Worm (Caenorhabditis elegans): ENCODE results near the gene lin-39.

Gene lin-39

DNA sequence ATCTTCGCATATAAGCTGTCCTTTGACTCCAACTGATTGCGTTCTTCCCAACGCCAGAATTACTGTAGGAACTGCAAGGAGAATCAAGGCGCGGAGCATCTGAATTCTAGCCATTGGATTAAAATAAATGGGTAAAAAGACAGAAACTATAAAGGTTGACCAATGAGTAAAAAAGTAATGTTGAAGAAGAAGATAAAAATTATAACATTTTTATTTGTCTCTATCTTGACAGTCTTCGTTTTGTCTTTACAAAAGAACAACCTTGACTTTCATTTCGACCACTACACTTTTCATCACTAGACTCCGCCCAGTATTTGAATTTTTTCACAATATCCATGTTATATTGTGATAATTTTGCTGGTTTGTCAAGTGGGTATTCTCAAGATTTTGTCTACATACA lies 28.8 kb upstream of the lin-39 start, which contains the start of gene ttr-8:
ttr-8 (minus strand) TSS at position 101 of the 400 bp plus-strand sequence.
- TF ChIP-seq fos-1 (tag; optimal IDR thresholded peaks at IDR 0.05): no peak
- TF ChIP-seq set-16 (GFP tag; IDR thresholded peaks at IDR 0.05): no peak
- TF ChIP-seq cey-2 (tag; optimal IDR thresholded peaks at IDR 0.05; ENCODE audit: borderline replicate concordance, insufficient read depth): no peak
- no peak for TF ChIP-seq sdz-12 (GFP tag; optimal IDR thresholded peaks at IDR 0.05)
- no peak for TF ChIP-seq aha-1 (tag)
- no peak for TF ChIP-seq ztf-7 (tag; optimal IDR thresholded peaks at IDR 0.05)
- TF ChIP-seq ceh-44 (GFP tag; IDR thresholded peaks at IDR 0.05): no peak
- TF ChIP-seq saeg-2 (GFP tag; IDR thresholded peaks at IDR 0.05): no peak
- TF ChIP-seq attf-4 (tag; optimal IDR thresholded peaks at IDR 0.05): no peak
- no peak for TF ChIP-seq lin-15B (tag; optimal IDR thresholded peaks at IDR 0.05)

DNA sequence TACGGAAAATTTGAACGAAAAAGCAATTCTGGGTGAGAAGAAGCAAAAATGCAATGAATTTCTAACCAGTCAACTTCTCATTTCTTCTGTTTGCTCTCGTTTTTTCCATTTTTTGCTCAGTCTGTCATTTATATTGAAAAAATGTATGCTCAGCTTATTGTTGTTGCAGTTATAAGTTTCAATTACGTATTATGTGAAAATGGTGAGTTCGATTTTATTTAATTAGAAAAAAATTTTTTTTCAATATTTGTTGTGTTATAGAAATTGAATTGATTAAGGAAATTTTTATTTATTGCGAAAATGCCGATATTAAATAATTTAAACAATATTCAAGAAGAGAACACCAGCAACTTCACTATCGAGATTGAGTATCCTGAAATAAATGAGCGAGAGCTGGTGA lies 25.4 kb upstream of the lin-39 start, which contains the start of gene lgc-12:
lgc-12 (plus strand) TSS at position 301 of the 400 bp plus-strand sequence.
- TF ChIP-seq nhr-6 (tag; optimal IDR thresholded peaks at IDR 0.05): no peak
- no peak for TF ChIP-seq skn-1 (tag; optimal IDR thresholded peaks at IDR 0.05)

DNA sequence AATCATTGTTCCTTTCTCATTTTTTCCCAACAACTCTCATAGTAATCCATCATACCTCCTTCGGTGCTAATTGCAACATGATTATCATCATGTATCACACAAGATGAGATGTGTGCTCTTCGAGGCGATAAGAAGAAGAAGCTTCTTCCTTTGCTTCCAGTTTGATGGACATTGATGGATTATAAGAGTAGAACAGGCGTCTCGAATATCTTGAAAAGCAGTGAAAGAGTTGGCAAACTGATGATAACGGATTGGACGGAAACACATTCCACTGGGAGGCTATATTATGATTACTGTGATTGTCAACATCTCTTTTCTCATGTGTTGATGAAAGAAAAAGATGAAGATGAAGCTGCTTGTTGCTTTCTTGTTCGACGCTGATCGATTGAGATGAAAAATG lies 23.4 kb upstream of the lin-39 start:
- TF ChIP-seq pqm-1 (tag; optimal IDR thresholded peaks at IDR 0.05) (no peak), jun-1 (tag; optimal IDR thresholded peaks at IDR 0.05) (no peak), fos-1 (tag; optimal IDR thresholded peaks at IDR 0.05) (no peak), egl-43 (GFP tag; IDR thresholded peaks at IDR 0.05) (no peak), hlh-11 (tag; optimal IDR thresholded peaks at IDR 0.05) (peak; percentile 1), nhr-11 (tag; optimal IDR thresholded peaks at IDR 0.05) (no peak), unc-62 (GFP tag; optimal IDR thresholded peaks at IDR 0.05 in 1 of 2) (peak in 1 of 2 experiments; percentile 48), unc-62 (tag; optimal IDR thresholded peaks at IDR 0.05) (no peak), dpl-1 (GFP tag; optimal IDR thresholded peaks at IDR 0.05) (no peak), mep-1 (tag; optimal IDR thresholded peaks at IDR 0.05) (no peak), ztf-7 (tag; optimal IDR thresholded peaks at IDR 0.05) (no peak), fkh-10 (GFP tag; optimal IDR thresholded peaks at IDR 0.05) (no peak), daf-16 (GFP tag; optimal IDR thresholded peaks at IDR 0.05) (peak in 1 of 2 experiments; percentile 77), daf-16 (tag; optimal IDR thresholded peaks at IDR 0.05) (no peak), daf-19 (GFP tag; conservative IDR thresholded peaks at IDR 0.05) (no peak), saeg-2 (GFP tag; IDR thresholded peaks at IDR 0.05) (no peak), skn-1 (tag; optimal IDR thresholded peaks at IDR 0.05) (no peak)

DNA sequence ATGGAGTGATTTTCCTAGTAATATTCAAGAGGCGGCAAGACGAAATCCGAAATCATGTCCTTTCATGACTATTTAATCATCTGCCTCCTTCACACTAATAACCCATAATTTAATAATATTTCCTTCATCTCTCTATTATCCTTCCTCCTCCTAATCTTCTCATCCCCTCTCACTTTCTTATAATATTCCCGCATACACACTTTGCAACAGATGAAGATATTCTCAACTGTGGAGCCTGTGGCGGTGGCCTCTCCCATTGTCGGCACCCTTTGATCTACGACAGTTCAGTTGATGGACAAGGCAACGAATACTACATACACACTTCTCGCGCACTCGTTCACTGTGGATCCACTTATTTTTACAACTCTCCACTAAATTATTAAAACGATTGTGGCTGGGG lies 22.2 kb upstream of the lin-39 start:
- no peak for TF ChIP-seq madf-5 (GFP tag; IDR thresholded peaks at IDR 0.05)

DNA sequence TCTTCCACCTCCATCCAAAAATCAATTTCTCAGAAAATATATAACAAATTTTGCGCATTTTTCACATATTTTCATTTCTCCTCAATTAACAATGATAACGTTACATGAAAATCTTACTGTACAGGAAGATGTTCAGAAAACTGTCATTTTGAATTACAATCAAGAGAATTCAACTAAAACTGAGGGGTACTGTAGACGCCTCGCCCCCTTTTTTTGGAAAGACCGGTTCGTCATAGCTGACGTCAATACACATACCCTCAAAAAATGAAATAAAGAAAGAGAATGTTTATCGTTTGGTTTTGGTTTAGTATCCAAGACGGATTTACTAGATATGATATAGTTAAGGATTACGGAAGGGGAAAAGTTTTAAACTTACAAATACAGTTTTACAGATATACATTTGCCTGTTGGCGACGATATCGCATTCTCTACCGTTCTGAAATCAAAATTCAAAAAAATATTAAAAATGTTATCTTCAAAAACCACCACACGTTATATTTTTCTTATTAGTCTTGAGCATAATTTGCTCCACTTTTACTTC lies 21.6 kb upstream of the lin-39 start:
- TF ChIP-seq F26F4.8 (GFP tag; conservative IDR thresholded peaks at IDR 0.05) (no peak), nhr-10 (tag; optimal IDR thresholded peaks at IDR 0.05) (no peak), daf-12 (tag; optimal IDR thresholded peaks at IDR 0.05) (no peak), ceh-20 (GFP tag; IDR thresholded peaks at IDR 0.05) (0 out of 2 replicates have a peak, but pooled peaks have one; percentile 19), dmd-8 (GFP tag; IDR thresholded peaks at IDR 0.05) (no peak), unc-62 (GFP tag; optimal IDR thresholded peaks at IDR 0.05 in 1 of 2) (peak in 1 of 2 experiments; percentile 94), unc-62 (tag; optimal IDR thresholded peaks at IDR 0.05) (no peak), nhr-28 (tag; optimal IDR thresholded peaks at IDR 0.05) (peak; percentile 14), lsy-2 (tag; optimal IDR thresholded peaks at IDR 0.05) (peak; percentile 29 to 66)

DNA sequence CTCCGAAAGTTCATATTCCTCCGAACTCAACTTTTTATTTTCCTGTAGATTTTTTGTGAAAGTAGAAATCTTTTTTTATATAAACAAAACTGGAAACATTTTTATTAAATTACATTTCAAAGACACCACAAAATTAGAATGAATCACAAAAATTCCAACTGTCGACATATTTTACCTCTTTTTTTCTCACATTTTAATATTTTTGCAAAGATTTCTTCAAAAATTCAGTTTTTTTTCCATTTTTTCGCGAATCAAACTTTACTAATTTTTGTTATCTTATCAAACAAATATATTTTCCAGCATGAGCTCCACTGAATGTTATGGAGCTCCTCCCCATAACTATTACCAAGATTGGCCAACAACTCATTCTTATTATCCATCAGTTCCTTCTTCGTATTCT lies 18.9 kb upstream of the lin-39 start, which contains the start of gene ceh-13:
ceh-13 (plus strand) TSS at position 301 of the 400 bp plus-strand sequence.
- no peak for TF ChIP-seq Y75B8A.6 (GFP tag; IDR thresholded peaks at IDR 0.05)
- TF ChIP-seq ZK546.5 (tag; optimal IDR thresholded peaks at IDR 0.05): no peak
- no peak for TF ChIP-seq jun-1 (tag; optimal IDR thresholded peaks at IDR 0.05)
- no peak for TF ChIP-seq ceh-20 (GFP tag; IDR thresholded peaks at IDR 0.05)
- no peak for TF ChIP-seq nhr-6 (tag; optimal IDR thresholded peaks at IDR 0.05)
- no peak for TF ChIP-seq lin-38 (GFP tag; IDR thresholded peaks at IDR 0.05)
- no peak for TF ChIP-seq saeg-2 (GFP tag; IDR thresholded peaks at IDR 0.05)
- TF ChIP-seq pha-4 (GFP tag; IDR thresholded peaks at IDR 0.05): no peak
- TF ChIP-seq pha-4 (tag; optimal IDR thresholded peaks at IDR 0.05): no peak

All from whole organism, L4 larva.